Worm (Caenorhabditis elegans): ENCODE results near the gene F36G9.13.

Gene F36G9.13

DNA sequence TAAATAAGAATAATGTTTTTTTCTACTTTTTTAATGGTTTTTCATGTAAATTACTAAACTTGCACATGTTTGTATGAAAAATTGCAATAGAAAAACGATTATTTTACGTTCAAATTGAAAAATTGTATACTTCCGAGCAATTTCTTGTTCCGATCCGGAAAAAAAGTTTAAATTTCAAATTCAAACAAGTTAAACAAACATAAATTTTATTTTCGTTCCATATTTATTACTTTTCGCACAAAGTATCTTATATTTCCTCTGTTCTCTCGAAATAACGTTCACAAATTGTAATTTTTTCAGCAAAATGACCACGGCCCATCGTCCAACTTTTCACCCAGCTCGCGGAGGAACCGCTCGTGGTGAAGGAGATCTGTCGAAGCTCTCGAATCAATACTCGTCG lies 40.0 kb downstream of the F36G9.13 start, which contains the start of gene cwc-15:
Gene cwc-15, plus strand, starts transcription at position 301 of the 400 bp plus-strand sequence.
- no peak for TF ChIP-seq php-3 (GFP tag; IDR thresholded peaks at IDR 0.05)
- TF ChIP-seq mxl-3 (GFP tag; optimal IDR thresholded peaks at IDR 0.05) = no peak
- TF ChIP-seq Y5F2A.4 (GFP tag; optimal IDR thresholded peaks at IDR 0.05) = no peak
- no peak for TF ChIP-seq mep-1 (tag; optimal IDR thresholded peaks at IDR 0.05)
- TF ChIP-seq madf-5 (GFP tag; IDR thresholded peaks at IDR 0.05) = no peak
- no peak for TF ChIP-seq duxl-1 (tag; optimal IDR thresholded peaks at IDR 0.05; ENCODE audit: poor library complexity)
- TF ChIP-seq egl-43 (GFP tag; IDR thresholded peaks at IDR 0.05) = no peak
- TF ChIP-seq nhr-42 (GFP tag; IDR thresholded peaks at IDR 0.05) = no peak
- no peak for TF ChIP-seq Y75B8A.6 (GFP tag; IDR thresholded peaks at IDR 0.05)
- no peak for TF ChIP-seq daf-8 (GFP tag; IDR thresholded peaks at IDR 0.05)
- TF ChIP-seq F37D6.2 (tag; optimal IDR thresholded peaks at IDR 0.05) = no peak
- TF ChIP-seq nhr-111 (GFP tag; optimal IDR thresholded peaks at IDR 0.05) = no peak
- no peak for TF ChIP-seq F26F4.8 (GFP tag; conservative IDR thresholded peaks at IDR 0.05)
- no peak for TF ChIP-seq nhr-11 (tag; optimal IDR thresholded peaks at IDR 0.05)
- no peak for TF ChIP-seq ceh-20 (GFP tag; IDR thresholded peaks at IDR 0.05)

DNA sequence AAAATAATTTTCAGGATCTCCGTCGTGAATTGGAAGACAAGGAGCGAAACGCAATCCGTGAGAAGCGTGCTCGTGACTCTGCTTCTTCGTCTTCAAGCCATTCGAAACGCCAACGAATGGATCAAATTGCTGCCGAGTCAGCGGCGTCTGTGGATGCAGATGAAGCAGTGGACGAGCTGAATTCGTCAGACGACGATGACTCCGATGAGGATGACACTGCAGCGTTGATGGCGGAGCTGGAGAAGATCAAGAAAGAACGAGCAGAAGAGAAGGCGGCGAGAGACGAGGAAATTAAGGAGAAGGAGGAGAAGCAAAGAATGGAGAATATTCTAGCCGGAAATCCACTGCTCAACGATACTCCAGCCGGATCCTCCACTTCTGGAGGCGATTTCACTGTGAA lies 40.5 kb downstream of the F36G9.13 start:
- TF ChIP-seq set-16 (GFP tag; IDR thresholded peaks at IDR 0.05) (peak; percentile 51), mdt-29 (GFP tag; IDR thresholded peaks at IDR 0.05) (no peak)

DNA sequence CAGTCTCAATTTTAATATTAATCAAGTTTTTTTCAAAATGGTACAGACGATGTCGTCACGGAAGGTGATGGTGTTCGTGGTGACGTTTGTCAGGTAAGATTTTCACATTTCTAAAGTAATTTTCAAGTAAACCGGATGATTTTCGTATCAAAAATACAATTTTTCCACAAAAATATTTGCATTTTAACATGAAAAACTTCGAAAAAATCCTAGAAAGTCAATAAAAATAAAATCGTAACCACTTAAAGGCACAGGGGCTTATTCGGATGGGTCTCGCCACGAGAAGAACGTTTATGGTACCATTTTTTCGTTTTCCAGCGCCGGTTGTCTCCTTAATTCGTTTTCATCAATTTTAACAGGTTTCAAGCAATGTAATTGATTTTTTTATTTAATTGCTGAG lies 41.2 kb downstream of the F36G9.13 start, which contains the start of gene T10C6.6:
Gene T10C6.6, plus strand, starts transcription at position 27 of the 400 bp plus-strand sequence.
- no peak for TF ChIP-seq snpc-4 (tag; optimal IDR thresholded peaks at IDR 0.05)
- no peak for TF ChIP-seq nhr-237 (tag; optimal IDR thresholded peaks at IDR 0.05)
- TF ChIP-seq skn-1 (tag; optimal IDR thresholded peaks at IDR 0.05) = no peak
- TF ChIP-seq dpl-1 (GFP tag; optimal IDR thresholded peaks at IDR 0.05) = peak; percentile 8
- no peak for TF ChIP-seq dve-1 (tag; optimal IDR thresholded peaks at IDR 0.05; ENCODE audit: insufficient read depth)
- no peak for TF ChIP-seq zip-11 (GFP tag; IDR thresholded peaks at IDR 0.05)
- no peak for TF ChIP-seq Y48G9A.11 (GFP tag; IDR thresholded peaks at IDR 0.05)
- TF ChIP-seq ama-1 (optimal IDR thresholded peaks at IDR 0.05) = no peak
- no peak for TF ChIP-seq cey-2 (tag; optimal IDR thresholded peaks at IDR 0.05; ENCODE audit: borderline replicate concordance, insufficient read depth)
- TF ChIP-seq zip-2 (tag; optimal IDR thresholded peaks at IDR 0.05) = no peak
- TF ChIP-seq mdt-29 (GFP tag; IDR thresholded peaks at IDR 0.05) = no peak
- 0 out of 2 replicates have a peak, but pooled peaks have one; percentile 13 for TF ChIP-seq daf-19 (GFP tag; conservative IDR thresholded peaks at IDR 0.05)
- TF ChIP-seq nhr-25 (tag; optimal IDR thresholded peaks at IDR 0.05; ENCODE audit: borderline replicate concordance, insufficient read depth) = no peak
- 0 out of 2 replicates have a peak, but pooled peaks have one; percentile 33 for TF ChIP-seq arid-1 (GFP tag; conservative IDR thresholded peaks at IDR 0.05)
- TF ChIP-seq unc-39 (tag; optimal IDR thresholded peaks at IDR 0.05) = no peak
- no peak for TF ChIP-seq nhr-11 (tag; optimal IDR thresholded peaks at IDR 0.05)
- no peak for TF ChIP-seq sdz-12 (GFP tag; optimal IDR thresholded peaks at IDR 0.05)
- no peak for TF ChIP-seq egl-27 (tag; optimal IDR thresholded peaks at IDR 0.05)
- TF ChIP-seq nhr-42 (GFP tag; IDR thresholded peaks at IDR 0.05) = no peak
- no peak for TF ChIP-seq ceh-44 (GFP tag; IDR thresholded peaks at IDR 0.05)
- TF ChIP-seq ces-1 (GFP tag; optimal IDR thresholded peaks at IDR 0.05) = no peak
- TF ChIP-seq lin-15B (tag; optimal IDR thresholded peaks at IDR 0.05) = no peak
- no peak for TF ChIP-seq lin-13 (GFP tag; optimal IDR thresholded peaks at IDR 0.05)
- no peak for TF ChIP-seq Y5F2A.4 (GFP tag; optimal IDR thresholded peaks at IDR 0.05)
- no peak for TF ChIP-seq ZK546.5 (tag; optimal IDR thresholded peaks at IDR 0.05)
- peak; percentile 36 for TF ChIP-seq F49E8.2 (tag; optimal IDR thresholded peaks at IDR 0.05; ENCODE audit: borderline replicate concordance)
